Worm (Caenorhabditis elegans) whole organism, young adult: ENCODE data around the gene F39H12.3.

Experiments
- B0019.2 ChIP-seq: fragments of 200-800 bp; sonication (Bioruptor generic); conservative IDR thresholded peaks from 2 replicates; pipeline ENCODE4 v1.3.6; 2022; ENCODE audit warnings: missing genetic modification reagents, missing genetic modification characterization, missing compliant biosample characterization
- B0336.3 ChIP-seq: fragments of 200-800 bp; sonication (Bioruptor generic); IDR thresholded peaks from 2 replicates; pipeline ENCODE4 v1.3.6; 2022; ENCODE audit warnings: missing genetic modification characterization, missing compliant biosample characterization
- C17E4.6 ChIP-seq: fragments of 200-800 bp; sonication (Bioruptor generic); IDR thresholded peaks from 2 replicates; pipeline ENCODE4 v1.3.6; 2022; ENCODE audit warnings: missing genetic modification reagents, missing genetic modification characterization, missing compliant biosample characterization
- F10E7.11 ChIP-seq: sonication (generic microtip); optimal IDR thresholded peaks from 2 replicates; lab custom pipeline; 2017; ENCODE audit warnings: mild to moderate bottlenecking, missing genetic modification characterization, moderate library complexity, missing compliant biosample characterization
- F57A8.1 ChIP-seq: fragments of 200-800 bp; sonication (Bioruptor generic); optimal IDR thresholded peaks from 2 replicates; lab custom pipeline; 2018; ENCODE audit warnings: mild to moderate bottlenecking, missing genetic modification characterization, moderate library complexity, missing compliant biosample characterization
- F57C9.4 ChIP-seq: sonication (generic microtip); optimal IDR thresholded peaks from 2 replicates; lab custom pipeline; 2017; ENCODE audit warnings: mild to moderate bottlenecking, missing genetic modification characterization, missing compliant biosample characterization
- Y53G8AR.9 ChIP-seq: fragments of 200-800 bp; sonication (Bioruptor generic); conservative IDR thresholded peaks from 2 replicates; pipeline ENCODE4 v1.3.6; 2022; ENCODE audit warnings: missing genetic modification reagents, missing genetic modification characterization, missing compliant biosample characterization
- Y95B8A.8 ChIP-seq: fragments of 200-800 bp; sonication (Bioruptor generic); IDR thresholded peaks from 2 replicates; pipeline ENCODE4 v1.3.6; 2022; ENCODE audit warnings: missing genetic modification reagents, missing genetic modification characterization, missing compliant biosample characterization
- atf-7 ChIP-seq: sonication (generic microtip); optimal IDR thresholded peaks from 2 replicates; lab custom pipeline; 2017; ENCODE audit warnings: mild to moderate bottlenecking, missing genetic modification characterization, missing compliant biosample characterization
- attf-5 ChIP-seq: fragments of 200-800 bp; sonication (Bioruptor generic); optimal IDR thresholded peaks from 2 replicates; lab custom pipeline; 2018; ENCODE audit warnings: mild to moderate bottlenecking, missing genetic modification characterization, missing compliant biosample characterization
- cebp-1 ChIP-seq, 2 experiments: fragments of 200-800 bp in 1 of 2; sonication (Bioruptor generic) in 1 of 2; sonication (generic microtip) in 1 of 2; IDR thresholded peaks in 1 of 2; optimal IDR thresholded peaks in 1 of 2; 2 replicates each; pipeline versions ENCODE4 v1.3.6 to Lab custom; 2017 to 2022; ENCODE audit warnings: missing compliant biosample characterization in 2 of 2, missing genetic modification characterization in 2 of 2, mild to moderate bottlenecking in 1 of 2, missing genetic modification reagents in 1 of 2, moderate library complexity in 1 of 2
- ceh-40 ChIP-seq: fragments of 200-800 bp; sonication (Bioruptor generic); IDR thresholded peaks from 2 replicates; pipeline ENCODE4 v1.3.6; 2022; ENCODE audit warnings: missing genetic modification characterization, missing compliant biosample characterization
- ceh-58 ChIP-seq: fragments of 200-800 bp; sonication (Bioruptor generic); IDR thresholded peaks from 2 replicates; pipeline ENCODE4 v1.3.6; 2022; ENCODE audit warnings: missing genetic modification characterization, missing compliant biosample characterization
- ceh-91 ChIP-seq: fragments of 200-800 bp; sonication (Bioruptor generic); IDR thresholded peaks from 2 replicates; pipeline ENCODE4 v1.3.6; 2022; ENCODE audit warnings: missing genetic modification reagents, missing genetic modification characterization, missing compliant biosample characterization
- dox-1 ChIP-seq: fragments of 200-800 bp; sonication (Bioruptor generic); IDR thresholded peaks from 2 replicates; pipeline ENCODE4 v1.3.6; 2022; ENCODE audit warnings: missing genetic modification reagents, missing genetic modification characterization, missing compliant biosample characterization
- dpl-1 ChIP-seq: fragments of 150-350 bp; optimal IDR thresholded peaks from 2 replicates; lab custom pipeline; 2014; ENCODE audit warnings: missing biosample characterization, missing genetic modification reagents, missing genetic modification characterization
- egl-18 ChIP-seq: fragments of 200-800 bp; sonication (Bioruptor generic); IDR thresholded peaks from 2 replicates; pipeline ENCODE4 v1.3.6; 2022; ENCODE audit warnings: missing genetic modification reagents, missing genetic modification characterization, missing compliant biosample characterization
- egl-44 ChIP-seq: fragments of 200-800 bp; sonication (Bioruptor generic); IDR thresholded peaks from 2 replicates; pipeline ENCODE4 v1.3.6; 2022; ENCODE audit warnings: missing genetic modification reagents, missing genetic modification characterization, missing compliant biosample characterization
- egrh-3 ChIP-seq: fragments of 200-800 bp; sonication (Bioruptor generic); IDR thresholded peaks from 2 replicates; pipeline ENCODE4 v1.3.6; 2022; ENCODE audit warnings: missing genetic modification reagents, missing genetic modification characterization, missing compliant biosample characterization
- ekl-4 ChIP-seq: fragments of 200-800 bp; sonication (Bioruptor generic); IDR thresholded peaks from 2 replicates; pipeline ENCODE4 v1.3.6; 2022; ENCODE audit warnings: missing genetic modification reagents, missing genetic modification characterization, missing compliant biosample characterization
- ets-4 ChIP-seq: fragments of 200-800 bp; sonication (Bioruptor generic); optimal IDR thresholded peaks from 2 replicates; lab custom pipeline; 2018; ENCODE audit warnings: mild to moderate bottlenecking, missing genetic modification characterization, missing compliant biosample characterization
- hmg-1.2 ChIP-seq: fragments of 200-800 bp; sonication (Bioruptor generic); IDR thresholded peaks from 2 replicates; pipeline ENCODE4 v1.3.6; 2022; ENCODE audit warnings: missing genetic modification reagents, missing genetic modification characterization, missing compliant biosample characterization
- hmg-20 ChIP-seq: fragments of 200-800 bp; sonication (Bioruptor generic); IDR thresholded peaks from 2 replicates; pipeline ENCODE4 v1.3.6; 2022; ENCODE audit warnings: missing genetic modification reagents, missing genetic modification characterization, missing compliant biosample characterization
- let-607 ChIP-seq, 2 experiments: fragments of 200-800 bp in 1 of 2; sonication (Bioruptor generic) in 1 of 2; sonication (generic microtip) in 1 of 2; optimal IDR thresholded peaks; 2 replicates each; lab custom pipeline; 2016 to 2018; ENCODE audit warnings: mild to moderate bottlenecking in 2 of 2, missing compliant biosample characterization in 2 of 2, missing genetic modification characterization in 2 of 2, moderate library complexity in 2 of 2, missing genotype in 1 of 2
- lin-26 ChIP-seq: fragments of 200-800 bp; sonication (Bioruptor generic); IDR thresholded peaks from 2 replicates; pipeline ENCODE4 v1.3.6; 2022; ENCODE audit warnings: missing genetic modification reagents, missing genetic modification characterization, missing compliant biosample characterization
- lin-35 ChIP-seq, 3 experiments: fragments of 150-350 bp in 2 of 3; sonication (generic microtip) in 1 of 3; optimal IDR thresholded peaks; 2 replicates each; lab custom pipeline; 2014 to 2018; ENCODE audit warnings: missing biosample characterization in 3 of 3, missing genetic modification characterization in 3 of 3, missing genetic modification reagents in 3 of 3
- lin-40 ChIP-seq: sonication (generic microtip); optimal IDR thresholded peaks from 2 replicates; lab custom pipeline; 2016; ENCODE audit warnings: missing genetic modification characterization, mild to moderate bottlenecking, missing compliant biosample characterization, missing genotype, missing genetic modification reagents
- lin-54 ChIP-seq: fragments of 200-800 bp; sonication (Bioruptor generic); optimal IDR thresholded peaks from 2 replicates; lab custom pipeline; 2018; ENCODE audit warnings: mild to moderate bottlenecking, missing genetic modification characterization, missing compliant biosample characterization
- lir-1 ChIP-seq: fragments of 200-800 bp; sonication (Bioruptor generic); conservative IDR thresholded peaks from 2 replicates; pipeline ENCODE4 v1.3.6; 2022; ENCODE audit warnings: missing genetic modification reagents, missing genetic modification characterization, missing compliant biosample characterization
- lsl-1 ChIP-seq: fragments of 200-800 bp; sonication (Bioruptor generic); optimal IDR thresholded peaks from 2 replicates; lab custom pipeline; 2018; ENCODE audit warnings: mild to moderate bottlenecking, missing genetic modification characterization, moderate library complexity, missing compliant biosample characterization
- madf-8 ChIP-seq: fragments of 200-800 bp; sonication (Bioruptor generic); conservative IDR thresholded peaks from 2 replicates; pipeline ENCODE4 v1.3.6; 2022; ENCODE audit warnings: missing genetic modification reagents, missing genetic modification characterization, missing compliant biosample characterization
- mes-4 ChIP-seq: sonication (generic microtip); optimal IDR thresholded peaks from 2 replicates; lab custom pipeline; 2016; ENCODE audit warnings: missing genotype, missing genetic modification characterization, missing compliant biosample characterization
- mxl-1 ChIP-seq: sonication (generic microtip); optimal IDR thresholded peaks from 2 replicates; lab custom pipeline; 2016; ENCODE audit warnings: missing genetic modification characterization, missing compliant biosample characterization
- nfya-1 ChIP-seq: sonication (generic microtip); optimal IDR thresholded peaks from 2 replicates; lab custom pipeline; 2017; ENCODE audit warnings: antibody characterized with exemption, missing compliant biosample characterization, missing genetic modification characterization, borderline replicate concordance; ENCODE audit not compliant: insufficient read depth
- nhr-80 ChIP-seq: sonication (generic microtip); optimal IDR thresholded peaks from 2 replicates; lab custom pipeline; 2016; ENCODE audit warnings: missing genetic modification characterization, missing compliant biosample characterization
- nhr-90 ChIP-seq: sonication (generic microtip); optimal IDR thresholded peaks from 2 replicates; lab custom pipeline; 2016; ENCODE audit warnings: missing genotype, mild to moderate bottlenecking, missing genetic modification characterization, missing compliant biosample characterization
- pbrm-1 ChIP-seq: fragments of 200-800 bp; sonication (Bioruptor generic); IDR thresholded peaks from 2 replicates; pipeline ENCODE4 v1.3.6; 2022; ENCODE audit warnings: missing genetic modification reagents, missing genetic modification characterization, missing compliant biosample characterization
- rec-8 ChIP-seq, 2 experiments: sonication (generic microtip); optimal IDR thresholded peaks; 2 replicates each; lab custom pipeline; 2016; ENCODE audit warnings: mild to moderate bottlenecking in 2 of 2, missing genetic modification characterization in 2 of 2, missing genetic modification reagents in 2 of 2, missing genotype in 2 of 2, missing biosample characterization in 1 of 2, missing compliant biosample characterization in 1 of 2, moderate library complexity in 1 of 2
- repo-1 ChIP-seq: sonication (generic microtip); optimal IDR thresholded peaks from 2 replicates; lab custom pipeline; 2017; ENCODE audit warnings: mild to moderate bottlenecking, missing genetic modification characterization, missing compliant biosample characterization
- sea-2 ChIP-seq: fragments of 200-800 bp; sonication (Bioruptor generic); IDR thresholded peaks from 2 replicates; pipeline ENCODE4 v1.3.6; 2022; ENCODE audit warnings: missing genetic modification characterization, missing compliant biosample characterization
- tbp1 ChIP-seq: fragments of 200-800 bp; sonication (Bioruptor generic); optimal IDR thresholded peaks from 2 replicates; lab custom pipeline; 2018; ENCODE audit warnings: mild to moderate bottlenecking, missing genetic modification characterization, missing compliant biosample characterization
- tbx-9 ChIP-seq: sonication (generic microtip); optimal IDR thresholded peaks from 2 replicates; lab custom pipeline; 2016; ENCODE audit warnings: borderline replicate concordance, missing genetic modification characterization, inconsistent platforms, missing compliant biosample characterization
- unc-62 ChIP-seq: fragments of 150-350 bp; optimal IDR thresholded peaks from 2 replicates; lab custom pipeline; 2014; ENCODE audit warnings: missing biosample characterization, missing genetic modification reagents, missing genetic modification characterization
- zim-3 ChIP-seq: sonication (generic microtip); optimal IDR thresholded peaks from 2 replicates; lab custom pipeline; 2017; ENCODE audit warnings: mild to moderate bottlenecking, missing genetic modification characterization, moderate library complexity, missing compliant biosample characterization
- ztf-26 ChIP-seq: sonication (generic microtip); optimal IDR thresholded peaks from 2 replicates; lab custom pipeline; 2017; ENCODE audit warnings: missing genetic modification characterization, missing compliant biosample characterization

F39H12.3 gene

ce11 chrX:827502-827901 is 13.8 kb downstream of the F39H12.3 start (continued):
- TF ChIP-seq hmg-20 (no peak), pbrm-1 (0 out of 2 replicates have a peak, but pooled peaks have one; percentile 29)

DNA sequence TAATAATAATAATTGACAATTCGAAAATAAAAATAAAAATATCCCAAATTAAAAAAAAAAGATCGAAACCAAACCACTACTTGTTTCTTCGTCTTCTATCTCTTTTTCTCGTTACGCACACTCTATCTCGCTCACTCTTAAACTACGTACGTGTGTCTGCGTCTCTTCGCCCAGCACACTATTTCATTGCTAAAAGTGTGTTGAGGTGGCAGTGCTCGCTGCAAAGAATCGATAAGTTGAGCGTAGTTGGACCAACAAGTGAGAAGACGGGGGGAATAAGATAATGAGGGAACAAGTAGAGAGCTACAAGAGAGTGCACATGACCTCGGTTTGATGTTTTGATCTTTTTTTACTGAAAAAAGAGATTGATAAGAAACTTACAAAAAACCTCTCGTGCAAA is 15.4 kb downstream of the F39H12.3 start:
- TF ChIP-seq hmg-1.2 (peak; percentile 98), nfya-1 (tag; lab: Kevin White, UChicago) (no peak), F10E7.11 (tag; lab: Kevin White, UChicago) (no peak), lin-40 (peak; percentile 36), lir-1 (GFP tag; lab: Robert Waterston, UW) (no peak), F57C9.4 (tag; lab: Kevin White, UChicago) (no peak), Y95B8A.8 (GFP tag; lab: Robert Waterston, UW) (no peak), nhr-90 (tag; lab: Kevin White, UChicago) (no peak), attf-5 (no peak), ceh-40 (GFP tag; lab: Robert Waterston, UW) (no peak), dox-1 (GFP tag; lab: Robert Waterston, UW) (no peak), F57A8.1 (no peak), Y53G8AR.9 (0 out of 2 replicates have a peak, but pooled peaks have one; percentile 39), mxl-1 (tag; lab: Kevin White, UChicago) (no peak), lin-35 (GFP tag; optimal IDR thresholded peaks at IDR 0.05; lab: Kevin White, UChicago) (no peak), sea-2 (GFP tag; lab: Robert Waterston, UW) (no peak), C17E4.6 (no peak), madf-8 (GFP tag; lab: Robert Waterston, UW) (no peak), lin-26 (GFP tag; lab: Robert Waterston, UW) (no peak), ceh-91 (GFP tag; lab: Robert Waterston, UW) (no peak), tbx-9 (no peak), lin-54 (no peak), ztf-26 (tag; lab: Kevin White, UChicago) (no peak), ets-4 (GFP tag; lab: Kevin White, UChicago) (no peak), egrh-3 (GFP tag; lab: Robert Waterston, UW) (no peak)

- TF ChIP-seq egl-44 (no peak), repo-1 (tag; lab: Kevin White, UChicago) (no peak), lin-26 (GFP tag; lab: Robert Waterston, UW) (no peak), lsl-1 (no peak), zim-3 (no peak)
Observed at ce11 chrX:825375-825774, 15.9 kb downstream of the F39H12.3 start, which contains the start of gene daf-3. daf-3 (minus strand) TSS chrX:825475.

- TF ChIP-seq B0019.2 (GFP tag; lab: Robert Waterston, UW) = no peak
- no peak for TF ChIP-seq B0336.3 (GFP tag; lab: Robert Waterston, UW)
- no peak for TF ChIP-seq ekl-4 (GFP tag; lab: Robert Waterston, UW)
- TF ChIP-seq F57C9.4 (tag; lab: Kevin White, UChicago) = no peak
- TF ChIP-seq tbp1 (GFP tag; lab: Kevin White, UChicago) = no peak
- peak; percentile 19 to 63 for TF ChIP-seq let-607 (tag; optimal IDR thresholded peaks at IDR 0.05; lab: Kevin White, UChicago)
- no peak for TF ChIP-seq ceh-58 (GFP tag; lab: Robert Waterston, UW)
- peak; percentile 92 for TF ChIP-seq nhr-80
- TF ChIP-seq dox-1 (GFP tag; lab: Robert Waterston, UW) = peak; percentile 44; the same call in 1 of the 2 replicates
- TF ChIP-seq F57A8.1 = no peak
- no peak for TF ChIP-seq mes-4 (tag; lab: Kevin White, UChicago)
- no peak for TF ChIP-seq unc-62 (GFP tag; lab: Kevin White, UChicago)
- TF ChIP-seq ceh-40 (GFP tag; lab: Robert Waterston, UW) = no peak
- TF ChIP-seq cebp-1 (GFP tag; IDR thresholded peaks at IDR 0.05; lab: Robert Waterston, UW) = no peak; the same call in 1 of the 2 replicates
- TF ChIP-seq cebp-1 (tag; optimal IDR thresholded peaks at IDR 0.05; lab: Kevin White, UChicago) = peak; percentile 60
- TF ChIP-seq dpl-1 (GFP tag; lab: Kevin White, UChicago) = no peak
- TF ChIP-seq egl-18 = no peak
- no peak for TF ChIP-seq rec-8 (tag; optimal IDR thresholded peaks at IDR 0.05; lab: Kevin White, UChicago)
- peak; percentile 18 for TF ChIP-seq atf-7 (tag; lab: Kevin White, UChicago)
Observed at ce11 chrX:823736-824135, 17.6 kb downstream of the F39H12.3 start.
